Fruit fly (Drosophila melanogaster): Measurements from ENCODE around the gene CG17145.

DNA sequence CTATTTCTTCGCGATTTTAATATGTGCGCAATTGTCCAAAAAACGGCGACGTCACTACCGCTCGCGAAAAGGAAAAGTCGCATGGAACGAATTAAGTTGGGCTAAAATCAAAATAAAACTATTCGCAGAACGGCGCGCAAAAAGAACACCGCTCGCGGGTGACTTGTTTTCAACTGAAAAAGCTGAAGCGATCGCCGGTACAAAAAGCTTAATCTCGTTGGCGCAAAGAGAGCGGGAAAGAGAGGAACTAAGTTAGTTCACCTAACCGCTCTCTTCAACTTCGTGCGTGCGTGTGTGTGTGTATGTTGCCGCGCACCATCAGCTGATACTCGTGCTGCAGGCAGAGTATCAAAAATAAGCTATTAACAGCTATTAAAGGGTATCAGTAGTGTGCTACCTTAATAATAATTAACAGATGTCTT is 23.5 kb upstream of the CG17145 start, which contains the start of gene CG42674:
- no peak for TF ChIP-seq Pif1A (GFP tag; optimal IDR thresholded peaks at IDR 0.05)
- no peak for TF ChIP-seq CG15710 (tag; optimal IDR thresholded peaks at IDR 0.05)
- TF ChIP-seq CG8159 (tag; optimal IDR thresholded peaks at IDR 0.05) = no peak
- TF ChIP-seq gl (tag; optimal IDR thresholded peaks at IDR 0.05) = no peak
- TF ChIP-seq CG13204 (GFP tag; optimal IDR thresholded peaks at IDR 0.05) = no peak
- TF ChIP-seq CG34367 (tag; optimal IDR thresholded peaks at IDR 0.05) = no peak
- TF ChIP-seq EcR (GFP tag; optimal IDR thresholded peaks at IDR 0.05) = no peak
- no peak for TF ChIP-seq Ets98B (GFP tag; IDR thresholded peaks at IDR 0.05)

Data from whole organism, pupa.